Fruit fly (Drosophila melanogaster) S2 (cell line): ENCODE results near the gene toe.
A peak's percentile ranks its signal among the peaks of the same experiment; 100 is the strongest.

Source experiments
- CG8478 ChIP-seq: fragments of >200 bp; optimal IDR thresholded peaks from 2 replicates; lab custom pipeline; 2018
- CTCF ChIP-seq, 2 experiments: fragments of >200 bp; optimal IDR thresholded peaks; 2 replicates each; lab custom pipeline; 2018

- peak in 1 of 2 experiments; percentile 5 for TF ChIP-seq CTCF (optimal IDR thresholded peaks at IDR 0.05; lab: Kevin White, UChicago)
- no peak for TF ChIP-seq CG8478 (lab: Kevin White, UChicago)
Measured at dm6 chr3L:12417341-12417740, 15.1 kb downstream of the toe start, which contains the start of gene ArfGAP1.
